Worm (Caenorhabditis elegans): Measurements from ENCODE around the gene AH9.3.
A peak's percentile ranks its signal among the peaks of the same experiment; 100 is the strongest.

The AH9.3 gene

DNA sequence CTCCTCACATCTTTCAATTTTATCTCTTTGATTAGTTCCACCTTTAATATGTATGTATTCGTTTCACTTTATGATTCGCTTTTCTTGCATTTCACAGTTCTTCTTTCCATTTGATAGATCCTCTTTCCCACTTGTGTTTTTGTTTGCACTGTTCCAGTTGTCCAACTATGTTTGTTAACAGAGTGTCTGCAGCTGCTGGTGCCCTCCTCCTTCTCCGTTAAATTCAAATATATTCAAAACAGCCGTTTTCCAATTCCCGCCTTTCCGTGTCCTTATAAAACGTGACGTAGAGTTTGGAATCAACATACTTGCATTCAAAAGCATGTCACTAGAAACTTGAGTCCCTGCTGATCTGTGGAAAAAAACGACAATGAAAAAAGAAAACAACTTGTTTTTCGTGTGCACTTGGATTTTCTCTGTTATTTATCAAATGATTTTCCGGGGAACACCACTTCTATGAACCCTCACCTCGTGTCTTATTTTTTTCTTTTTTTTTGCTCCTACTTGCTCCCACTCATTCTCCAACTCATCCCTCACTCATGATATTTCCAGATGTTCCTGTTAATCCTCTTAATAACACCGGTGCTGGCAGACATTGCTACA, 33.4 kb upstream of the AH9.3 start, which contains the start of gene T10H10.2:
T10H10.2 (plus strand) TSS at position 553 of the 603 bp plus-strand sequence.
- no peak for TF ChIP-seq unc-55 (GFP tag; optimal IDR thresholded peaks at IDR 0.05)
- no peak for TF ChIP-seq nhr-129 (tag; optimal IDR thresholded peaks at IDR 0.05)
- no peak for TF ChIP-seq mab-5 (tag; optimal IDR thresholded peaks at IDR 0.05)
- no peak for TF ChIP-seq ztf-4 (tag; optimal IDR thresholded peaks at IDR 0.05)
- TF ChIP-seq unc-39 (tag; optimal IDR thresholded peaks at IDR 0.05) = no peak
- no peak for TF ChIP-seq sem-4 (tag; optimal IDR thresholded peaks at IDR 0.05)
- TF ChIP-seq nhr-25 (tag; optimal IDR thresholded peaks at IDR 0.05) = no peak
- no peak for TF ChIP-seq nhr-11 (tag; optimal IDR thresholded peaks at IDR 0.05)

DNA sequence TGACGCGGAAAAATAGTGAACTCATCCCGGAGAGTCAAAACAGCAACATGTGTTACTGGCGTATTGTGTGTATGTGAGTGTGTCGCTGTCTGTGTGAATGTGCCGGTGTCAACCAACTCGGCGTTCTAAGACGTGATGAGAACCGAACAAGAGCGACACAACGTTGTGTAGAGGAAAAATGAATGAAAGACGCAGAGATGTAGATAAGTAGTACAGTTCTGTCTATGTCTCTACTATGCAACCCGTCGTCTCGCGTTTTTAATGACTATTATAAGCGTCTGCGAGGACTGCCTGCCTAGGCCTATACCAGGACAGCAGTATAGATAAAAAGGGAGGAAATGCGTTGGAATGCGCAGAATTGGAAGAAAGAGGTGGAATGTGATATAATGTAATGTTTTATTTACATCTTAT, 27.1 kb upstream of the AH9.3 start:
- TF ChIP-seq aly-2 (tag; optimal IDR thresholded peaks at IDR 0.05) (no peak), crh-2 (tag; optimal IDR thresholded peaks at IDR 0.05) (no peak), lin-39 (tag; optimal IDR thresholded peaks at IDR 0.05) (no peak), nhr-23 (tag; optimal IDR thresholded peaks at IDR 0.05) (no peak), lin-11 (tag; optimal IDR thresholded peaks at IDR 0.05) (no peak), nhr-25 (tag; optimal IDR thresholded peaks at IDR 0.05) (peak; percentile 7), unc-39 (tag; optimal IDR thresholded peaks at IDR 0.05) (no peak), ztf-11 (tag; optimal IDR thresholded peaks at IDR 0.05) (no peak), Y55F3AM.14 (GFP tag; optimal IDR thresholded peaks at IDR 0.05) (no peak), ZK546.5 (tag; optimal IDR thresholded peaks at IDR 0.05) (no peak), alr-1 (tag; optimal IDR thresholded peaks at IDR 0.05) (no peak), nhr-77 (tag; optimal IDR thresholded peaks at IDR 0.05) (no peak), nhr-237 (tag; optimal IDR thresholded peaks at IDR 0.05) (no peak), ceh-16 (tag; optimal IDR thresholded peaks at IDR 0.05) (peak; percentile 5), egl-27 (tag; optimal IDR thresholded peaks at IDR 0.05) (no peak), skn-1 (tag; optimal IDR thresholded peaks at IDR 0.05) (no peak), nhr-10 (tag; optimal IDR thresholded peaks at IDR 0.05) (no peak), sma-9 (GFP tag; optimal IDR thresholded peaks at IDR 0.05) (no peak), sma-9 (tag; optimal IDR thresholded peaks at IDR 0.05) (no peak), R02D3.7 (tag; optimal IDR thresholded peaks at IDR 0.05) (no peak), lin-13 (GFP tag; optimal IDR thresholded peaks at IDR 0.05) (no peak), mab-5 (tag; optimal IDR thresholded peaks at IDR 0.05) (no peak), blmp-1 (tag; optimal IDR thresholded peaks at IDR 0.05; ENCODE audit: insufficient read depth) (no peak), mbf-1 (tag; optimal IDR thresholded peaks at IDR 0.05) (no peak), ama-1 (optimal IDR thresholded peaks at IDR 0.05) (no peak), unc-62 (GFP tag; optimal IDR thresholded peaks at IDR 0.05) (no peak), F13H6.1 (tag; optimal IDR thresholded peaks at IDR 0.05) (peak; percentile 50), lsy-2 (tag; optimal IDR thresholded peaks at IDR 0.05) (peak in 1 of 2 experiments; percentile 21), C34F6.9 (tag; optimal IDR thresholded peaks at IDR 0.05) (no peak), nhr-11 (tag; optimal IDR thresholded peaks at IDR 0.05) (no peak), fos-1 (tag; optimal IDR thresholded peaks at IDR 0.05) (peak; percentile 74), sma-3 (GFP tag; optimal IDR thresholded peaks at IDR 0.05) (no peak), gmeb-1 (tag; optimal IDR thresholded peaks at IDR 0.05) (peak; percentile 1), unc-55 (GFP tag; optimal IDR thresholded peaks at IDR 0.05) (no peak), elt-3 (tag; optimal IDR thresholded peaks at IDR 0.05) (no peak), nhr-12 (tag; optimal IDR thresholded peaks at IDR 0.05) (no peak), peb-1 (tag; optimal IDR thresholded peaks at IDR 0.05) (no peak), ztf-1 (GFP tag; conservative IDR thresholded peaks at IDR 0.05) (no peak), nhr-21 (tag; optimal IDR thresholded peaks at IDR 0.05) (no peak), ceh-82 (tag; optimal IDR thresholded peaks at IDR 0.05) (no peak), elt-1 (tag; optimal IDR thresholded peaks at IDR 0.05) (no peak), zag-1 (tag; optimal IDR thresholded peaks at IDR 0.05) (no peak), nhr-129 (tag; optimal IDR thresholded peaks at IDR 0.05) (peak; percentile 61), mdl-1 (tag; optimal IDR thresholded peaks at IDR 0.05) (no peak), sem-4 (tag; optimal IDR thresholded peaks at IDR 0.05) (peak; percentile 7)

All from whole organism, L2 larva.